Fruit fly (Drosophila melanogaster): ENCODE data around the gene CG14109.

Gene CG14109

dm6 chr3L:13450177-13450793, 9.6 kb downstream of the CG14109 start, which contains the start of the genes JMJD7 and CG10738 (continued):
- TF ChIP-seq CG10979 (tag; optimal IDR thresholded peaks at IDR 0.05) (peak; percentile 31), Camta (GFP tag; optimal IDR thresholded peaks at IDR 0.05) (no peak), CG3726 (GFP tag; IDR thresholded peaks at IDR 0.05) (no peak), Dll (GFP tag; IDR thresholded peaks at IDR 0.05; ENCODE audit: partially characterized antibody) (no peak), grn (GFP tag; optimal IDR thresholded peaks at IDR 0.05) (no peak), unc-4 (GFP tag; IDR thresholded peaks at IDR 0.05; ENCODE audit: partially characterized antibody) (no peak), CG13296 (GFP tag; optimal IDR thresholded peaks at IDR 0.05) (peak; percentile 53), Ets65A (GFP tag) (peak; percentile 96), CG32767 (GFP tag; IDR thresholded peaks at IDR 0.05) (no peak), CHES-1-like (GFP tag; optimal IDR thresholded peaks at IDR 0.05) (no peak), Usf (GFP tag; optimal IDR thresholded peaks at IDR 0.05) (no peak), CG1233 (GFP tag; optimal IDR thresholded peaks at IDR 0.05) (no peak), pfk (GFP tag; optimal IDR thresholded peaks at IDR 0.05) (no peak), tio (GFP tag; optimal IDR thresholded peaks at IDR 0.05) (no peak), CG1832 (GFP tag; optimal IDR thresholded peaks at IDR 0.05) (no peak), Doc2 (GFP tag; IDR thresholded peaks at IDR 0.05) (no peak), Dek (tag; optimal IDR thresholded peaks at IDR 0.05) (no peak), CG7963 (GFP tag; IDR thresholded peaks at IDR 0.05; ENCODE audit: partially characterized antibody) (no peak), h (optimal IDR thresholded peaks at IDR 0.05) (no peak), cas (GFP tag; IDR thresholded peaks at IDR 0.05) (peak; percentile 53; the same call in 1 of the 2 replicates), nerfin-2 (GFP tag; IDR thresholded peaks at IDR 0.05; ENCODE audit: partially characterized antibody) (no peak), sug (tag; optimal IDR thresholded peaks at IDR 0.05) (peak; percentile 80), Med (GFP tag) (peak; percentile 80), CrebB (tag; optimal IDR thresholded peaks at IDR 0.05) (no peak), schlank (tag; optimal IDR thresholded peaks at IDR 0.05) (no peak), Hand (GFP tag; optimal IDR thresholded peaks at IDR 0.05) (no peak), esg (GFP tag; conservative IDR thresholded peaks at IDR 0.05) (peak; percentile 72), Atf6 (GFP tag; IDR thresholded peaks at IDR 0.05) (peak; percentile 85), CG15479 (GFP tag; optimal IDR thresholded peaks at IDR 0.05) (no peak), sima (GFP tag; optimal IDR thresholded peaks at IDR 0.05) (no peak), CG4854 (GFP tag; optimal IDR thresholded peaks at IDR 0.05) (peak; percentile 29), Abd-B (GFP tag; optimal IDR thresholded peaks at IDR 0.05) (no peak), CG7745 (tag; optimal IDR thresholded peaks at IDR 0.05) (no peak), CG33213 (GFP tag; optimal IDR thresholded peaks at IDR 0.05) (no peak), yki (optimal IDR thresholded peaks at IDR 0.05) (no peak), lbe (GFP tag; optimal IDR thresholded peaks at IDR 0.05) (peak; percentile 26), Hr51 (GFP tag; optimal IDR thresholded peaks at IDR 0.05) (peak in 1 of 2 experiments; percentile 19), cwo (GFP tag; optimal IDR thresholded peaks at IDR 0.05) (peak; percentile 21), CG12659 (GFP tag; optimal IDR thresholded peaks at IDR 0.05) (peak; percentile 18), CG17912 (GFP tag; optimal IDR thresholded peaks at IDR 0.05) (no peak), gro (GFP tag; optimal IDR thresholded peaks at IDR 0.05) (no peak), CG31365 (tag; optimal IDR thresholded peaks at IDR 0.05) (no peak), salm (tag; optimal IDR thresholded peaks at IDR 0.05) (no peak), Fer3 (tag; optimal IDR thresholded peaks at IDR 0.05) (peak; percentile 35), CG12299 (tag; optimal IDR thresholded peaks at IDR 0.05) (no peak), CG5953 (GFP tag; IDR thresholded peaks at IDR 0.05) (peak; percentile 76), Antp (GFP tag; optimal IDR thresholded peaks at IDR 0.05) (no peak), fd102C (GFP tag; optimal IDR thresholded peaks at IDR 0.05) (no peak), Jarid2 (GFP tag; optimal IDR thresholded peaks at IDR 0.05) (no peak), mld (GFP tag; IDR thresholded peaks at IDR 0.05; ENCODE audit: partially characterized antibody) (no peak)
